Worm (Caenorhabditis elegans) whole organism, late embryonic: ENCODE results near the gene irld-22.

ENCODE experiments used
- F13H6.1 ChIP-seq: sonication (generic microtip); optimal IDR thresholded peaks from 2 replicates; lab custom pipeline; 2016; ENCODE audit warnings: missing genetic modification characterization, missing compliant biosample characterization
- T23F11.4 ChIP-seq: fragments of 200-800 bp; sonication (Bioruptor generic); optimal IDR thresholded peaks from 2 replicates; lab custom pipeline; 2018; ENCODE audit warnings: mild to moderate bottlenecking, missing genetic modification characterization, missing compliant biosample characterization
- Y22D7AL.16 ChIP-seq: sonication (generic microtip); optimal IDR thresholded peaks from 2 replicates; lab custom pipeline; 2016; ENCODE audit warnings: missing genetic modification characterization, missing compliant biosample characterization
- ceh-14 ChIP-seq: sonication (generic microtip); optimal IDR thresholded peaks from 2 replicates; lab custom pipeline; 2016; ENCODE audit warnings: missing genotype, missing genetic modification characterization, missing compliant biosample characterization
- ceh-19 ChIP-seq: fragments of 200-800 bp; sonication (Bioruptor generic); optimal IDR thresholded peaks from 2 replicates; lab custom pipeline; 2018; ENCODE audit warnings: mild to moderate bottlenecking, missing genetic modification characterization, missing compliant biosample characterization
- ceh-2 ChIP-seq: sonication (generic microtip); optimal IDR thresholded peaks from 2 replicates; lab custom pipeline; 2016; ENCODE audit warnings: missing genotype, missing genetic modification characterization, missing compliant biosample characterization
- ceh-22 ChIP-seq: sonication (generic microtip); optimal IDR thresholded peaks from 2 replicates; lab custom pipeline; 2017; ENCODE audit warnings: missing biosample characterization, missing genetic modification characterization
- ceh-24 ChIP-seq: sonication (generic microtip); optimal IDR thresholded peaks from 2 replicates; lab custom pipeline; 2016; ENCODE audit warnings: mild to moderate bottlenecking, missing genetic modification characterization, missing compliant biosample characterization
- ceh-30 ChIP-seq: fragments of 150-350 bp; optimal IDR thresholded peaks from 2 replicates; lab custom pipeline; 2014; ENCODE audit warnings: missing biosample characterization, missing genetic modification characterization
- ceh-31 ChIP-seq: sonication (generic microtip); optimal IDR thresholded peaks from 2 replicates; lab custom pipeline; 2016; ENCODE audit warnings: missing genetic modification characterization, missing compliant biosample characterization
- ceh-34 ChIP-seq: sonication (generic microtip); optimal IDR thresholded peaks from 2 replicates; lab custom pipeline; 2016; ENCODE audit warnings: mild to moderate bottlenecking, missing genetic modification characterization, missing compliant biosample characterization
- ceh-45 ChIP-seq: fragments of 200-800 bp; sonication (Bioruptor generic); IDR thresholded peaks from 2 replicates; pipeline ENCODE4 v1.3.6; 2022; ENCODE audit warnings: missing genetic modification reagents, missing genetic modification characterization, missing compliant biosample characterization
- ceh-48 ChIP-seq: sonication (generic microtip); optimal IDR thresholded peaks from 2 replicates; lab custom pipeline; 2016; ENCODE audit warnings: missing genetic modification characterization, inconsistent platforms, missing compliant biosample characterization
- ceh-6 ChIP-seq: fragments of 200-800 bp; sonication (Bioruptor generic); optimal IDR thresholded peaks from 2 replicates; lab custom pipeline; 2018; ENCODE audit warnings: mild to moderate bottlenecking, missing genetic modification characterization, missing compliant biosample characterization
- ceh-9 ChIP-seq: sonication (generic microtip); optimal IDR thresholded peaks from 2 replicates; lab custom pipeline; 2016; ENCODE audit warnings: mild to moderate bottlenecking, missing genetic modification characterization, inconsistent platforms, missing compliant biosample characterization
- dmd-4 ChIP-seq: sonication (generic microtip); optimal IDR thresholded peaks from 2 replicates; lab custom pipeline; 2016; ENCODE audit warnings: borderline replicate concordance, missing genetic modification characterization, missing compliant biosample characterization
- dve-1 ChIP-seq: sonication (generic microtip); optimal IDR thresholded peaks from 2 replicates; lab custom pipeline; 2017; ENCODE audit warnings: antibody characterized with exemption, mild to moderate bottlenecking, missing genetic modification characterization, missing compliant biosample characterization
- elt-2 ChIP-seq: sonication (generic microtip); optimal IDR thresholded peaks from 2 replicates; lab custom pipeline; 2016; ENCODE audit warnings: missing genetic modification reagents, missing genetic modification characterization, missing compliant biosample characterization
- eyg-1 ChIP-seq: sonication (generic microtip); optimal IDR thresholded peaks from 2 replicates; lab custom pipeline; 2016; ENCODE audit warnings: missing genotype, missing genetic modification characterization, missing compliant biosample characterization
- fax-1 ChIP-seq: sonication (generic microtip); optimal IDR thresholded peaks from 2 replicates; lab custom pipeline; 2016; ENCODE audit warnings: missing genotype, missing genetic modification characterization, missing compliant biosample characterization
- fkh-10 ChIP-seq: fragments of 150-350 bp; optimal IDR thresholded peaks from 2 replicates; lab custom pipeline; 2014; ENCODE audit warnings: missing biosample characterization, missing genetic modification reagents, missing genetic modification characterization
- fkh-6 ChIP-seq: sonication (generic microtip); optimal IDR thresholded peaks from 2 replicates; lab custom pipeline; 2016; ENCODE audit warnings: missing genetic modification characterization, missing compliant biosample characterization
- gmeb-2 ChIP-seq: sonication (generic microtip); optimal IDR thresholded peaks from 2 replicates; lab custom pipeline; 2016; ENCODE audit warnings: missing genetic modification characterization, inconsistent platforms, missing compliant biosample characterization
- hlh-30 ChIP-seq: sonication (generic microtip); optimal IDR thresholded peaks from 2 replicates; lab custom pipeline; 2017; ENCODE audit warnings: antibody characterized with exemption, missing genetic modification characterization, missing compliant biosample characterization; ENCODE audit not compliant: insufficient read depth
- hlh-6 ChIP-seq: sonication (generic microtip); optimal IDR thresholded peaks from 2 replicates; lab custom pipeline; 2016; ENCODE audit warnings: missing genotype, missing genetic modification characterization, missing compliant biosample characterization
- hlh-8 ChIP-seq: sonication (generic microtip); optimal IDR thresholded peaks from 2 replicates; lab custom pipeline; 2016; ENCODE audit warnings: missing genotype, missing genetic modification characterization, missing compliant biosample characterization
- lin-11 ChIP-seq: fragments of 200-800 bp; sonication (Bioruptor generic); optimal IDR thresholded peaks from 2 replicates; lab custom pipeline; 2018; ENCODE audit warnings: mild to moderate bottlenecking, missing genetic modification characterization, missing compliant biosample characterization
- npax-4 ChIP-seq: sonication (generic microtip); optimal IDR thresholded peaks from 2 replicates; lab custom pipeline; 2016; ENCODE audit warnings: missing genetic modification characterization, missing compliant biosample characterization
- pha-2 ChIP-seq: sonication (generic microtip); optimal IDR thresholded peaks from 2 replicates; lab custom pipeline; 2017; ENCODE audit warnings: mild to moderate bottlenecking, missing genetic modification characterization, missing compliant biosample characterization
- pha-4 ChIP-seq: fragments of 150-350 bp; optimal IDR thresholded peaks from 2 replicates; lab custom pipeline; 2018; ENCODE audit warnings: missing biosample characterization, missing genetic modification reagents, missing genetic modification characterization
- ref-2 ChIP-seq: sonication (generic microtip); optimal IDR thresholded peaks from 2 replicates; lab custom pipeline; 2016; ENCODE audit warnings: missing genetic modification characterization, missing compliant biosample characterization
- sdc-2 ChIP-seq: sonication (generic microtip); optimal IDR thresholded peaks from 2 replicates; lab custom pipeline; 2016; ENCODE audit warnings: missing genotype, missing genetic modification characterization, missing compliant biosample characterization
- sox-2 ChIP-seq: fragments of 200-800 bp; sonication (Bioruptor generic); IDR thresholded peaks from 2 replicates; pipeline ENCODE4 v1.3.6; 2022; ENCODE audit warnings: missing genetic modification reagents, missing genetic modification characterization, missing compliant biosample characterization
- sox-4 ChIP-seq: sonication (generic microtip); optimal IDR thresholded peaks from 2 replicates; lab custom pipeline; 2017; ENCODE audit warnings: mild to moderate bottlenecking, missing genetic modification characterization, inconsistent platforms, missing compliant biosample characterization
- syd-9 ChIP-seq: sonication (generic microtip); optimal IDR thresholded peaks from 2 replicates; lab custom pipeline; 2016; ENCODE audit warnings: mild to moderate bottlenecking, missing genetic modification characterization, moderate library complexity, missing compliant biosample characterization
- unc-42 ChIP-seq: sonication (generic microtip); optimal IDR thresholded peaks from 2 replicates; lab custom pipeline; 2016; ENCODE audit warnings: missing genotype, missing genetic modification characterization, missing compliant biosample characterization
- unc-86 ChIP-seq: sonication (generic microtip); optimal IDR thresholded peaks from 2 replicates; lab custom pipeline; 2016; ENCODE audit warnings: missing genetic modification characterization, missing compliant biosample characterization
- zip-5 ChIP-seq: sonication (generic microtip); optimal IDR thresholded peaks from 2 replicates; lab custom pipeline; 2016; ENCODE audit warnings: missing genetic modification characterization, missing compliant biosample characterization
- ztf-16 ChIP-seq: sonication (generic microtip); optimal IDR thresholded peaks from 2 replicates; lab custom pipeline; 2017; ENCODE audit warnings: missing genetic modification characterization, missing compliant biosample characterization

The irld-22 gene

ce11 chrV:3938789-3939188 is 38.8 kb upstream of the irld-22 start, which contains the start of gene cyp-35B1:
Gene cyp-35B1 (plus strand): TSS chrV:3939032.
- no peak for TF ChIP-seq ceh-34 (tag; lab: Kevin White, UChicago)
- no peak for TF ChIP-seq ceh-19 (GFP tag; lab: Kevin White, UChicago)
- TF ChIP-seq gmeb-2: no peak
- TF ChIP-seq sdc-2 (tag; lab: Kevin White, UChicago): no peak
- no peak for TF ChIP-seq F13H6.1
- TF ChIP-seq ceh-2 (tag; lab: Kevin White, UChicago): no peak
- no peak for TF ChIP-seq ceh-48
- TF ChIP-seq ceh-22: no peak
- TF ChIP-seq ref-2 (tag; lab: Kevin White, UChicago): no peak
- no peak for TF ChIP-seq hlh-30
- no peak for TF ChIP-seq pha-4 (tag; lab: Kevin White, UChicago)
- no peak for TF ChIP-seq ceh-30 (tag; lab: Kevin White, UChicago)
- no peak for TF ChIP-seq fax-1
- no peak for TF ChIP-seq dve-1 (tag; lab: Kevin White, UChicago)
- TF ChIP-seq unc-86: no peak
- no peak for TF ChIP-seq zip-5 (tag; lab: Kevin White, UChicago)
- TF ChIP-seq, all 69 proteins: peak for 0

- TF ChIP-seq pha-2 (tag; lab: Kevin White, UChicago) (no peak), lin-11 (tag; lab: Kevin White, UChicago) (no peak), ceh-19 (GFP tag; lab: Kevin White, UChicago) (no peak), Y22D7AL.16 (tag; lab: Kevin White, UChicago) (no peak), npax-4 (tag; lab: Kevin White, UChicago) (no peak), elt-2 (tag; lab: Kevin White, UChicago) (peak; percentile 79)
Measured at ce11 chrV:3935892-3936478, 36.0 kb upstream of the irld-22 start, which contains the start of gene cyp-35A5. Gene cyp-35A5 (plus strand): TSS chrV:3936326.

DNA sequence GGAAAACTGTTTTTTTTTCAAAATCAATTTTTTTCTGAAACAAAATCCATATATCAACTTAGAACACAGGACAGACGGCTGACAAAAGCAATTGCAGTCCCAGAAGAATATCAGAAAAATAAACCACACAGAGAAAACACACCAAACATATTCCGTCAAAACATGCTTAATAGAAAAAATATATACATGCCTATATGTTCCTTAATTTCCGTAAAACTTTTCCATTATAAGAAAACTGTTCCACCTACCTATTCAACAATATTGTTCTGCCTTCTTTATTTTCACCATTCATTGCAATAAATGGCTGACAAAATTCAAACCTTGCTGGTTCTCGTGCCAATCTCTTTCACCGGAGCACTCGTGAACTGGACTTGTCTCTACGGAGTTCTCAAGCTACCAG is 31.3 kb upstream of the irld-22 start, which contains the start of gene srx-63:
Gene srx-63 (plus strand): TSS at position 301 of the 400 bp plus-strand sequence.
- TF ChIP-seq ceh-22 (no peak), unc-42 (no peak), ceh-9 (tag; lab: Kevin White, UChicago) (no peak), ceh-45 (GFP tag; lab: Robert Waterston, UW) (no peak), syd-9 (tag; lab: Kevin White, UChicago) (no peak), hlh-30 (no peak), hlh-6 (no peak), ceh-24 (tag; lab: Kevin White, UChicago) (no peak), ceh-19 (GFP tag; lab: Kevin White, UChicago) (no peak), T23F11.4 (GFP tag; lab: Kevin White, UChicago) (no peak), unc-86 (no peak), dmd-4 (tag; lab: Kevin White, UChicago) (no peak), sdc-2 (tag; lab: Kevin White, UChicago) (no peak), fkh-6 (no peak), fkh-10 (no peak), ztf-16 (tag; lab: Kevin White, UChicago) (no peak)

DNA sequence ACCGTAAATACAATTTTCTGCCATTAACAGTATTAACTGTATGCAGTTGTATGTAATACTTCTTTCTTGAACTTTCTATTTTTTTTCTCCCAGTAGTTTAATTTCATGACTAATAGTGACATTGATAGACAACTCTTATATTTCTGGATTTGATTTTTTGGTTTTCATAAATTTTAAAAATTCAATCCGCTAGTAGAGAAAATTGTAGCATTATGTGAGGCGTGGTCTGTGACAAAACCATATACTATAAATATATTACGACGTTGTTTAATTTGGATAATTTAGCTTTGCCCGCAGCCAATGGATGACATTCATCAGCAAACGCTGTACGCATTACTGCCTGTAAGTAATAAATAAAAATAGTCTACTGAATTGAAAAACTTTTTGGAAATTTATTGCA is 29.1 kb upstream of the irld-22 start, which contains the start of gene srx-64:
Gene srx-64 (plus strand): TSS at position 301 of the 400 bp plus-strand sequence.
- no peak for TF ChIP-seq hlh-8 (tag; lab: Kevin White, UChicago)
- no peak for TF ChIP-seq gmeb-2
- TF ChIP-seq sox-2 (GFP tag; lab: Robert Waterston, UW): no peak
- no peak for TF ChIP-seq eyg-1 (tag; lab: Kevin White, UChicago)
- no peak for TF ChIP-seq sox-4 (tag; lab: Kevin White, UChicago)
- no peak for TF ChIP-seq fkh-10
- TF ChIP-seq ceh-31: no peak
- no peak for TF ChIP-seq ceh-14 (tag; lab: Kevin White, UChicago)
- no peak for TF ChIP-seq ceh-6 (GFP tag; lab: Kevin White, UChicago)
- TF ChIP-seq, all 69 proteins: peak for 0
